Worm (Caenorhabditis elegans) whole organism, L3 larva: Measurements from ENCODE around the gene fask-1.

Experiments
- R02D3.7 ChIP-seq: fragments of 150-350 bp; optimal IDR thresholded peaks from 2 replicates; lab custom pipeline; 2014; ENCODE audit warnings: missing biosample characterization, missing genetic modification characterization
- ZK546.5 ChIP-seq: sonication (generic microtip); optimal IDR thresholded peaks from 2 replicates; lab custom pipeline; 2017; ENCODE audit warnings: missing biosample characterization, missing genetic modification characterization
- aly-2 ChIP-seq: fragments of 150-350 bp; optimal IDR thresholded peaks from 2 replicates; lab custom pipeline; 2014; ENCODE audit warnings: missing biosample characterization, missing genetic modification characterization
- ama-1 ChIP-seq: fragments of 150-350 bp; optimal IDR thresholded peaks from 2 replicates; lab custom pipeline; 2018
- ceh-16 ChIP-seq: sonication (generic microtip); optimal IDR thresholded peaks from 2 replicates; lab custom pipeline; 2017; ENCODE audit warnings: missing biosample characterization, missing genetic modification characterization
- ceh-82 ChIP-seq: fragments of 150-350 bp; optimal IDR thresholded peaks from 2 replicates; lab custom pipeline; 2014; ENCODE audit warnings: missing biosample characterization, missing genetic modification characterization
- ceh-9 ChIP-seq: sonication (generic microtip); optimal IDR thresholded peaks from 2 replicates; lab custom pipeline; 2018; ENCODE audit warnings: missing biosample characterization, missing genetic modification characterization
- daf-12 ChIP-seq: fragments of 150-350 bp; optimal IDR thresholded peaks from 2 replicates; lab custom pipeline; 2014; ENCODE audit warnings: missing biosample characterization, missing genetic modification reagents, missing genetic modification characterization
- egl-27 ChIP-seq: sonication (generic microtip); optimal IDR thresholded peaks from 4 replicates; lab custom pipeline; 2017; ENCODE audit warnings: missing biosample characterization, missing genetic modification reagents, missing genetic modification characterization
- egl-5 ChIP-seq: fragments of 150-350 bp; optimal IDR thresholded peaks from 2 replicates; lab custom pipeline; 2017; ENCODE audit warnings: missing biosample characterization, missing genetic modification reagents, missing genetic modification characterization, inconsistent platforms
- elt-1 ChIP-seq: fragments of 150-350 bp; optimal IDR thresholded peaks from 2 replicates; lab custom pipeline; 2014; ENCODE audit warnings: missing biosample characterization, missing genetic modification characterization
- fkh-10 ChIP-seq: sonication (generic microtip); optimal IDR thresholded peaks from 2 replicates; lab custom pipeline; 2017; ENCODE audit warnings: missing biosample characterization, missing genetic modification reagents, missing genetic modification characterization
- fos-1 ChIP-seq: fragments of 150-350 bp; optimal IDR thresholded peaks from 2 replicates; lab custom pipeline; 2014; ENCODE audit warnings: missing biosample characterization, missing genetic modification characterization
- jun-1 ChIP-seq: fragments of 150-350 bp; optimal IDR thresholded peaks from 2 replicates; lab custom pipeline; 2014; ENCODE audit warnings: missing biosample characterization, missing genetic modification reagents, missing genetic modification characterization
- lin-15B ChIP-seq: fragments of 150-350 bp; optimal IDR thresholded peaks from 2 replicates; lab custom pipeline; 2014; ENCODE audit warnings: missing biosample characterization, missing genetic modification characterization
- lin-39 ChIP-seq: fragments of 150-350 bp; optimal IDR thresholded peaks from 2 replicates; lab custom pipeline; 2018; ENCODE audit warnings: missing biosample characterization, missing genetic modification reagents, missing genetic modification characterization
- lsy-12 ChIP-seq: sonication (generic microtip); optimal IDR thresholded peaks from 2 replicates; lab custom pipeline; 2016; ENCODE audit warnings: mild to moderate bottlenecking, missing genetic modification characterization, missing compliant biosample characterization
- mdl-1 ChIP-seq: fragments of 150-350 bp; optimal IDR thresholded peaks from 2 replicates; lab custom pipeline; 2014; ENCODE audit warnings: missing biosample characterization, missing genetic modification characterization
- nfya-1 ChIP-seq: sonication (generic microtip); optimal IDR thresholded peaks from 2 replicates; lab custom pipeline; 2017; ENCODE audit warnings: missing genetic modification characterization, mild to moderate bottlenecking, missing compliant biosample characterization, antibody characterized with exemption, moderate library complexity; ENCODE audit not compliant: insufficient read depth
- nhr-25 ChIP-seq: sonication (generic microtip); optimal IDR thresholded peaks from 2 replicates; lab custom pipeline; 2017; ENCODE audit warnings: missing biosample characterization, missing genetic modification characterization
- nhr-28 ChIP-seq: fragments of 150-350 bp; optimal IDR thresholded peaks from 2 replicates; lab custom pipeline; 2014; ENCODE audit warnings: missing biosample characterization, missing genetic modification characterization
- nhr-67 ChIP-seq: fragments of 150-350 bp; optimal IDR thresholded peaks from 2 replicates; lab custom pipeline; 2014; ENCODE audit warnings: missing biosample characterization, missing genetic modification characterization
- nhr-77 ChIP-seq: fragments of 150-350 bp; optimal IDR thresholded peaks from 2 replicates; lab custom pipeline; 2014; ENCODE audit warnings: missing biosample characterization, missing genetic modification characterization
- sea-2 ChIP-seq: fragments of 150-350 bp; sonication (generic microtip); optimal IDR thresholded peaks from 4 replicates; lab custom pipeline; 2014; ENCODE audit warnings: missing biosample characterization, missing genetic modification reagents, missing genetic modification characterization
- unc-39 ChIP-seq: sonication (generic microtip); optimal IDR thresholded peaks from 4 replicates; lab custom pipeline; 2017; ENCODE audit warnings: missing biosample characterization, missing genetic modification characterization
- unc-62 ChIP-seq: fragments of 150-350 bp; sonication (generic microtip); optimal IDR thresholded peaks from 4 replicates; lab custom pipeline; 2014; ENCODE audit warnings: missing biosample characterization, missing genetic modification reagents, missing genetic modification characterization
- zag-1 ChIP-seq: fragments of 150-350 bp; optimal IDR thresholded peaks from 2 replicates; lab custom pipeline; 2014; ENCODE audit warnings: missing biosample characterization, missing genetic modification characterization
- ztf-11 ChIP-seq: fragments of 150-350 bp; optimal IDR thresholded peaks from 2 replicates; lab custom pipeline; 2014; ENCODE audit warnings: missing biosample characterization, missing genetic modification characterization
- ztf-4 ChIP-seq: fragments of 150-350 bp; optimal IDR thresholded peaks from 2 replicates; lab custom pipeline; 2014; ENCODE audit warnings: missing biosample characterization, missing genetic modification characterization

The fask-1 gene

DNA sequence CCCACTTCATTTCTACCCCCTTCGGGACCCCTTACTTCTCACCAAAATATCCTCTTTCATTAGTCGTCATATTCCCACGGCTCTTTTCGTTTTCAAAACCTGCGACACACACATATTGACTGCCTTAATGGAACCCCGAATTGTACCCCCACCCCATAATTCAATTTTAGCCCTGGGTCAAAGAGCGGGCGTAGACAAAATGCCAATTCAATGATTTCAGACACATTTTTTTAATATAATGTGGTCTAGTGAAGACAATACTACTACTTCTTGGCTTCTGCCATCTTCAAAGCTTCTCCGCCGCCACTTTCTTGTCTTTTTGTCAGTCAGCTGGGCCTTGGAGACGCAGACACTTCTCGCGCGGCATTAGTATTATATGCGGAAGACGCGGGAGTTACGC is 27.2 kb downstream of the fask-1 start:
- TF ChIP-seq daf-12 (tag; lab: Kevin White, UChicago) (no peak), ceh-16 (tag; lab: Kevin White, UChicago) (no peak), nhr-77 (tag; lab: Kevin White, UChicago) (no peak), mdl-1 (no peak), nhr-25 (tag; lab: Kevin White, UChicago) (no peak), sea-2 (GFP tag; lab: Kevin White, UChicago) (no peak), egl-27 (tag; lab: Kevin White, UChicago) (no peak), unc-62 (GFP tag; lab: Kevin White, UChicago) (no peak), ZK546.5 (tag; lab: Kevin White, UChicago) (no peak), ztf-4 (no peak)
- TF ChIP-seq, all 47 proteins: peak for 0

DNA sequence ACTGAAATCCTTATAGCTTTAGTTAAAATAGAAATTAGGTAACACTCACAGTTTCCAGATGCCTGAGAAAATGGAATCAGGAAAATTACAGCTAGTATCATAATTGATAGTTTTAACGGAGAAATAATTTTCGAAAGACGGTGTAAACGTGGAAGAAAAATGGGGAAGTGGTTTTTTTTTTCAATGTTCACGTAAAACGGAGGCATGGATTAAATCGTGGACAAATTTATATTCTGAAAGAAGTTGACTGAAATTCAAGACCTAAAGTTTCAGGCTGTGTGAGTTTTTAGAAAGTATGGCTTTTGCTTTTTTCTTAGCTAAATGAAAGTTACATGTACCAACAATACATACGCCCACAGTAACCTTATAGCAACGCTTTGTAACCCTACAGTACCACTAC is 41.7 kb downstream of the fask-1 start, which contains the start of gene spe-43:
Gene spe-43 (minus strand): TSS at position 101 of the 400 bp plus-strand sequence.
- no peak for TF ChIP-seq jun-1 (tag; lab: Kevin White, UChicago)
- no peak for TF ChIP-seq ceh-82 (tag; lab: Kevin White, UChicago)
- TF ChIP-seq egl-5 = no peak
- no peak for TF ChIP-seq sea-2 (GFP tag; lab: Kevin White, UChicago)
- TF ChIP-seq nhr-28 (tag; lab: Kevin White, UChicago) = no peak
- TF ChIP-seq ama-1 = no peak
- TF ChIP-seq nhr-67 (tag; lab: Kevin White, UChicago) = no peak
- TF ChIP-seq nfya-1 (tag; lab: Kevin White, UChicago) = no peak
- TF ChIP-seq lsy-12 = no peak
- no peak for TF ChIP-seq ceh-9
- no peak for TF ChIP-seq ZK546.5 (tag; lab: Kevin White, UChicago)
- TF ChIP-seq ztf-11 (tag; lab: Kevin White, UChicago) = no peak
- TF ChIP-seq nhr-77 (tag; lab: Kevin White, UChicago) = no peak
- no peak for TF ChIP-seq zag-1 (tag; lab: Kevin White, UChicago)
- TF ChIP-seq R02D3.7 (tag; lab: Kevin White, UChicago) = no peak
- no peak for TF ChIP-seq fkh-10 (GFP tag; lab: Kevin White, UChicago)
- TF ChIP-seq lin-15B (tag; lab: Kevin White, UChicago) = no peak
- no peak for TF ChIP-seq aly-2 (tag; lab: Kevin White, UChicago)
- no peak for TF ChIP-seq unc-39
- TF ChIP-seq nhr-25 (tag; lab: Kevin White, UChicago) = no peak

- no peak for TF ChIP-seq lin-39 (tag; lab: Kevin White, UChicago)
- no peak for TF ChIP-seq fos-1 (tag; lab: Kevin White, UChicago)
- TF ChIP-seq lsy-12 = no peak
- no peak for TF ChIP-seq elt-1
- TF ChIP-seq, all 47 proteins: peak for 0
These were observed 48.8 kb downstream of the fask-1 start, which contains the start of gene nlp-79 for ce11 chrIV:13149276-13149675. Gene nlp-79, plus strand, starts transcription at chrIV:13149576.
